Fruit fly (Drosophila melanogaster) whole organism, embryonic: ENCODE data around the gene Gorab.
A peak's percentile ranks its signal among the peaks of the same experiment; 100 is the strongest.

ENCODE experiments used
- Blimp-1 ChIP-seq: fragments of 200-800 bp; sonication (Bioruptor generic); optimal IDR thresholded peaks from 3 replicates; lab custom pipeline; 2018; ENCODE audit warnings: missing biosample characterization, missing genetic modification characterization, mild to moderate bottlenecking, moderate library complexity, missing genetic modification reagents
- CG10209 ChIP-seq: fragments of 200-800 bp; sonication (Bioruptor generic); optimal IDR thresholded peaks from 3 replicates; lab custom pipeline; 2017; ENCODE audit warnings: missing biosample characterization, mild to moderate bottlenecking, missing genetic modification characterization, missing genetic modification reagents
- CG10431 ChIP-seq: fragments of 200-800 bp; sonication (Bioruptor generic); optimal IDR thresholded peaks from 3 replicates; lab custom pipeline; 2018; ENCODE audit warnings: missing biosample characterization, mild to moderate bottlenecking, missing genetic modification characterization
- CG11696 ChIP-seq: fragments of 200-800 bp; sonication (Bioruptor generic); IDR thresholded peaks from 2 replicates; pipeline ENCODE4 v1.3.6; 2022; ENCODE audit warnings: missing biosample characterization, missing genetic modification characterization
- CG14050 ChIP-seq: fragments of 200-800 bp; sonication (Bioruptor generic); IDR thresholded peaks from 3 replicates; pipeline ENCODE4 v1.3.6; 2022; ENCODE audit warnings: missing biosample characterization, missing genetic modification characterization
- CG14860 ChIP-seq: fragments of 200-800 bp; sonication (Bioruptor generic); IDR thresholded peaks from 3 replicates; pipeline ENCODE4 v1.3.6; 2022; ENCODE audit warnings: missing biosample characterization, missing genetic modification characterization; ENCODE audit not compliant: partially characterized antibody
- CG17359 ChIP-seq: fragments of 200-800 bp; sonication (Bioruptor generic); optimal IDR thresholded peaks from 3 replicates; lab custom pipeline; 2018; ENCODE audit warnings: missing biosample characterization, mild to moderate bottlenecking, missing genetic modification characterization, moderate library complexity
- CG18619 ChIP-seq: fragments of 200-800 bp; sonication (Bioruptor generic); optimal IDR thresholded peaks from 3 replicates; lab custom pipeline; 2017; ENCODE audit warnings: missing biosample characterization, mild to moderate bottlenecking, missing genetic modification characterization
- CG2116 ChIP-seq: fragments of 200-800 bp; sonication (Bioruptor generic); optimal IDR thresholded peaks from 3 replicates; lab custom pipeline; 2018; ENCODE audit warnings: missing biosample characterization, mild to moderate bottlenecking, missing genetic modification characterization
- CG2202 ChIP-seq: fragments of 200-800 bp; sonication (Bioruptor generic); optimal IDR thresholded peaks from 2 replicates; lab custom pipeline; 2018; ENCODE audit warnings: missing biosample characterization, mild to moderate bottlenecking, missing genetic modification characterization
- CG2875 ChIP-seq: fragments of 200-800 bp; sonication (Bioruptor generic); optimal IDR thresholded peaks from 2 replicates; lab custom pipeline; 2017; ENCODE audit warnings: missing biosample characterization, mild to moderate bottlenecking, missing genetic modification characterization, missing genetic modification reagents
- CG30403 ChIP-seq: fragments of 200-800 bp; sonication (Bioruptor generic); optimal IDR thresholded peaks from 3 replicates; lab custom pipeline; 2016; ENCODE audit warnings: missing biosample characterization, missing genetic modification characterization
- CG31388 ChIP-seq: fragments of 200-800 bp; sonication (Bioruptor generic); optimal IDR thresholded peaks from 2 replicates; lab custom pipeline; 2016; ENCODE audit warnings: missing biosample characterization, missing genetic modification characterization
- CG3407 ChIP-seq: fragments of 200-800 bp; sonication (Bioruptor generic); optimal IDR thresholded peaks from 2 replicates; lab custom pipeline; 2018; ENCODE audit warnings: missing biosample characterization, mild to moderate bottlenecking, missing genetic modification characterization
- CG34376 ChIP-seq: fragments of 200-800 bp; sonication (Bioruptor generic); optimal IDR thresholded peaks from 2 replicates; lab custom pipeline; 2018; ENCODE audit warnings: missing biosample characterization, mild to moderate bottlenecking, missing genetic modification characterization
- CG4404 ChIP-seq: fragments of 200-800 bp; sonication (Bioruptor generic); IDR thresholded peaks from 2 replicates; pipeline ENCODE4 v1.3.6; 2022; ENCODE audit warnings: missing biosample characterization, missing genetic modification characterization
- CG6254 ChIP-seq: fragments of 200-800 bp; sonication (Bioruptor generic); optimal IDR thresholded peaks from 3 replicates; lab custom pipeline; 2017; ENCODE audit warnings: mild to moderate bottlenecking, missing biosample characterization, missing genetic modification reagents, missing genetic modification characterization
- CG7839 ChIP-seq: fragments of 200-800 bp; sonication (Bioruptor generic); optimal IDR thresholded peaks from 3 replicates; lab custom pipeline; 2018; ENCODE audit warnings: missing biosample characterization, mild to moderate bottlenecking, missing genetic modification characterization, moderate library complexity
- CG7963 ChIP-seq: fragments of 200-800 bp; sonication (Bioruptor generic); IDR thresholded peaks from 3 replicates; pipeline ENCODE4 v1.3.6; 2022; ENCODE audit warnings: missing biosample characterization, missing genetic modification characterization; ENCODE audit not compliant: partially characterized antibody
- CG8944 ChIP-seq: fragments of 200-800 bp; sonication (Bioruptor generic); optimal IDR thresholded peaks from 3 replicates; lab custom pipeline; 2016; ENCODE audit warnings: missing biosample characterization, missing genetic modification characterization
- CG9817 ChIP-seq: fragments of 200-800 bp; sonication (Bioruptor generic); optimal IDR thresholded peaks from 2 replicates; lab custom pipeline; 2018; ENCODE audit warnings: missing biosample characterization, mild to moderate bottlenecking, missing genetic modification characterization, moderate library complexity
- CkIIα-i1 ChIP-seq: fragments of 200-800 bp; sonication (Bioruptor generic); IDR thresholded peaks from 2 replicates; pipeline ENCODE4 v1.3.6; 2022; ENCODE audit warnings: missing biosample characterization, missing genetic modification characterization
- Dfd ChIP-seq, 2 experiments: fragments of >200 bp; optimal IDR thresholded peaks; 2 replicates each; lab custom pipeline; 2017; ENCODE audit warnings: missing biosample characterization in 2 of 2, missing genetic modification characterization in 2 of 2
- GATAe ChIP-seq: fragments of 200-800 bp; sonication (Bioruptor generic); conservative IDR thresholded peaks from 2 replicates; pipeline ENCODE4 v1.3.6; 2022; ENCODE audit warnings: missing biosample characterization, missing genetic modification characterization
- H15 ChIP-seq: fragments of 200-800 bp; sonication (Bioruptor generic); IDR thresholded peaks from 3 replicates; pipeline ENCODE4 v1.3.6; 2022; ENCODE audit warnings: missing biosample characterization, missing genetic modification characterization
- Max ChIP-seq: fragments of 200-800 bp; sonication (Bioruptor generic); optimal IDR thresholded peaks from 2 replicates; lab custom pipeline; 2016; ENCODE audit warnings: missing biosample characterization, mild to moderate bottlenecking, missing genetic modification characterization
- NC2α ChIP-seq: fragments of 200-800 bp; sonication (Bioruptor generic); optimal IDR thresholded peaks from 2 replicates; lab custom pipeline; 2016; ENCODE audit warnings: missing biosample characterization, missing genetic modification characterization
- Ravus ChIP-seq: fragments of 200-800 bp; sonication (Bioruptor generic); IDR thresholded peaks from 2 replicates; pipeline ENCODE4 v1.3.6; 2022; ENCODE audit warnings: missing biosample characterization, missing genetic modification characterization
- Trl ChIP-seq, 3 experiments: fragments of >200 bp in 2 of 3; fragments of 200-800 bp in 1 of 3; sonication (Bioruptor generic) in 1 of 3; optimal IDR thresholded peaks; 2 replicates in 1 of 3; 3 replicates in 2 of 3; lab custom pipeline; 2016 to 2017; ENCODE audit warnings: missing biosample characterization in 1 of 3, missing genetic modification characterization in 1 of 3
- abd-A ChIP-seq: fragments of 200-800 bp; sonication (Bioruptor generic); optimal IDR thresholded peaks from 3 replicates; lab custom pipeline; 2019; ENCODE audit warnings: missing biosample characterization, mild to moderate bottlenecking, missing genetic modification characterization, moderate library complexity
- bab2 ChIP-seq: fragments of 200-800 bp; sonication (Bioruptor generic); optimal IDR thresholded peaks from 2 replicates; lab custom pipeline; 2016; ENCODE audit warnings: missing biosample characterization, missing genetic modification characterization
- bcd ChIP-seq: fragments of 200-800 bp; sonication (Bioruptor generic); optimal IDR thresholded peaks from 2 replicates; lab custom pipeline; 2017; ENCODE audit warnings: missing biosample characterization, mild to moderate bottlenecking, missing genetic modification characterization
- cato ChIP-seq: fragments of 200-800 bp; sonication (Bioruptor generic); optimal IDR thresholded peaks from 2 replicates; lab custom pipeline; 2016; ENCODE audit warnings: missing biosample characterization, missing genetic modification characterization, borderline replicate concordance
- disco-r ChIP-seq: fragments of 200-800 bp; sonication (Bioruptor generic); optimal IDR thresholded peaks from 2 replicates; lab custom pipeline; 2016; ENCODE audit warnings: missing biosample characterization, missing genetic modification characterization
- dpn ChIP-seq, 2 experiments: fragments of 200-800 bp; sonication (Bioruptor generic); optimal IDR thresholded peaks; 3 replicates each; lab custom pipeline; 2016; ENCODE audit warnings: missing biosample characterization in 2 of 2, missing genetic modification characterization in 2 of 2
- gem ChIP-seq: fragments of 200-800 bp; sonication (Bioruptor generic); optimal IDR thresholded peaks from 2 replicates; lab custom pipeline; 2019; ENCODE audit warnings: missing biosample characterization, mild to moderate bottlenecking, missing genetic modification characterization, moderate library complexity
- grau ChIP-seq: fragments of 200-800 bp; optimal IDR thresholded peaks from 3 replicates; lab custom pipeline; 2019; ENCODE audit warnings: missing biosample characterization, mild to moderate bottlenecking, missing genetic modification characterization, moderate library complexity
- hb ChIP-seq: fragments of 200-800 bp; sonication (Bioruptor generic); IDR thresholded peaks from 3 replicates; pipeline ENCODE4 v1.3.6; 2022; ENCODE audit warnings: missing biosample characterization, missing genetic modification characterization; ENCODE audit not compliant: partially characterized antibody
- maf-S ChIP-seq: fragments of 200-800 bp; sonication (Bioruptor generic); optimal IDR thresholded peaks from 2 replicates; lab custom pipeline; 2016; ENCODE audit warnings: missing biosample characterization, missing genetic modification characterization
- nerfin-1 ChIP-seq: fragments of 200-800 bp; sonication (Bioruptor generic); optimal IDR thresholded peaks from 3 replicates; lab custom pipeline; 2019; ENCODE audit warnings: missing biosample characterization, mild to moderate bottlenecking, missing genetic modification characterization, moderate library complexity
- pan ChIP-seq, 4 experiments: fragments of >200 bp in 3 of 4; fragments of 200-800 bp in 1 of 4; sonication (Bioruptor generic) in 1 of 4; optimal IDR thresholded peaks in 3 of 4; IDR thresholded peaks in 1 of 4; 2 replicates each; pipeline versions ENCODE4 v1.3.6 to Lab custom; 2017 to 2022; ENCODE audit warnings: missing biosample characterization in 2 of 4, missing genetic modification characterization in 2 of 4, mixed read lengths in 1 of 4
- pho ChIP-seq: fragments of 200-800 bp; sonication (Bioruptor generic); optimal IDR thresholded peaks from 2 replicates; lab custom pipeline; 2016; ENCODE audit warnings: missing biosample characterization, missing genetic modification characterization
- phol ChIP-seq: fragments of 200-800 bp; sonication (Bioruptor generic); optimal IDR thresholded peaks from 3 replicates; lab custom pipeline; 2018; ENCODE audit warnings: missing biosample characterization, mild to moderate bottlenecking, missing genetic modification characterization, moderate library complexity
- repo ChIP-seq: fragments of 200-800 bp; sonication (Bioruptor generic); optimal IDR thresholded peaks from 2 replicates; lab custom pipeline; 2016; ENCODE audit warnings: missing biosample characterization, missing genetic modification characterization
- ro ChIP-seq: fragments of 200-800 bp; sonication (Bioruptor generic); IDR thresholded peaks from 2 replicates; pipeline ENCODE4 v1.3.6; 2022; ENCODE audit warnings: missing biosample characterization, missing genetic modification characterization
- scrt ChIP-seq: fragments of 200-800 bp; sonication (Bioruptor generic); optimal IDR thresholded peaks from 2 replicates; lab custom pipeline; 2018; ENCODE audit warnings: missing biosample characterization, mild to moderate bottlenecking, missing genetic modification characterization, moderate library complexity
- sob ChIP-seq: fragments of 200-800 bp; sonication (Bioruptor generic); IDR thresholded peaks from 2 replicates; pipeline ENCODE4 v1.3.6; 2022; ENCODE audit warnings: missing biosample characterization, missing genetic modification characterization
- sqz ChIP-seq: fragments of 200-800 bp; sonication (Bioruptor generic); optimal IDR thresholded peaks from 3 replicates; lab custom pipeline; 2018; ENCODE audit warnings: missing biosample characterization, mild to moderate bottlenecking, missing genetic modification characterization
- stwl ChIP-seq: fragments of 200-800 bp; sonication (Bioruptor generic); optimal IDR thresholded peaks from 3 replicates; lab custom pipeline; 2018; ENCODE audit warnings: missing biosample characterization, mild to moderate bottlenecking, missing genetic modification characterization, moderate library complexity

The Gorab gene

DNA sequence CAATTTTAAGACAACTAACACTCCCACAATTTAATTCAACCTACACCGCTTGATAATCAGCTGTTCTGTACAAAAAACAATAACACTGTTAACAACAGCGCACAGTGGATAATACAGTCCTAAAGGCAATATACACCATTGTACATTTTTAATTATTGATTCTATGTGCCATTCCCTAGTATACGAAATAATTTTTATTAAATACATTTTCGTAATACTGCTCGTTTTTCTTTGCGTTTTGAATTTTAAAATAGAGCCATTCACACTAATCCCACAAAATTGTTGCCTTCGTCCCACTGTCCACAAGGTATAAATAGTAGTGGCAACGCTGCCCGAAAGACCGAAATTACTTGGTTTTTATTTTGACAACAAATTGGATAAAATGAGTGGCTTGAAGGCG lies 4.9 kb upstream of the Gorab start, which contains the start of the genes Coq4 and CG32176 (continued):
- TF ChIP-seq CG2202 (tag; lab: Kevin White, UChicago), result peak; percentile 95
- TF ChIP-seq CG7839 (tag; lab: Kevin White, UChicago), result peak; percentile 98
- TF ChIP-seq pho, result peak; percentile 99
- TF ChIP-seq Dfd (GFP tag; optimal IDR thresholded peaks at IDR 0.05; lab: Kevin White, UChicago), result no peak
- peak; percentile 99 for TF ChIP-seq gem
- peak; percentile 90 for TF ChIP-seq CG6254 (GFP tag; lab: Kevin White, UChicago)
- no peak for TF ChIP-seq pan (optimal IDR thresholded peaks at IDR 0.05; lab: Kevin White, UChicago)
- TF ChIP-seq pan (GFP tag; optimal IDR thresholded peaks at IDR 0.05 in 1 of 2, IDR thresholded peaks at IDR 0.05 in 1 of 2), result peak in 1 of 2 experiments; percentile 99
- peak; percentile 96 for TF ChIP-seq CG31388 (GFP tag; lab: Kevin White, UChicago)
- TF ChIP-seq dpn (GFP tag; optimal IDR thresholded peaks at IDR 0.05; lab: Kevin White, UChicago), result peak; percentile 99
- TF ChIP-seq Trl (optimal IDR thresholded peaks at IDR 0.05; lab: Kevin White, UChicago), result no peak
- TF ChIP-seq Trl (GFP tag; optimal IDR thresholded peaks at IDR 0.05; lab: Kevin White, UChicago), result peak; percentile 99
- TF ChIP-seq CG11696 (GFP tag; lab: Robert Waterston, UW), result peak; percentile 87
- TF ChIP-seq maf-S (GFP tag; lab: Kevin White, UChicago), result peak; percentile 98
- TF ChIP-seq cato (GFP tag; lab: Kevin White, UChicago), result peak; percentile 96
- peak; percentile 99 for TF ChIP-seq CG30403 (GFP tag; lab: Kevin White, UChicago)
- TF ChIP-seq H15, result peak; percentile 98
- TF ChIP-seq CG2875 (GFP tag; lab: Kevin White, UChicago), result peak; percentile 93
- TF ChIP-seq CkIIα-i1 (GFP tag; lab: Robert Waterston, UW), result peak; percentile 84
- peak; percentile 98 for TF ChIP-seq CG17359 (tag; lab: Kevin White, UChicago)
- peak; percentile 80 for TF ChIP-seq GATAe (GFP tag; lab: Robert Waterston, UW)
- TF ChIP-seq phol (tag; lab: Kevin White, UChicago), result peak; percentile 97
- peak; percentile 93 for TF ChIP-seq CG34376 (GFP tag; lab: Kevin White, UChicago)
- peak; percentile 98 for TF ChIP-seq Max (GFP tag; lab: Kevin White, UChicago)
- peak; percentile 89 for TF ChIP-seq scrt (GFP tag; lab: Kevin White, UChicago)
- TF ChIP-seq Blimp-1 (GFP tag; lab: Kevin White, UChicago), result peak; percentile 96
- peak; percentile 94 for TF ChIP-seq nerfin-1 (tag; lab: Kevin White, UChicago)
- TF ChIP-seq bcd (GFP tag; lab: Kevin White, UChicago), result peak; percentile 98
- peak; percentile 94 for TF ChIP-seq Ravus (GFP tag; lab: Robert Waterston, UW)
- TF ChIP-seq CG18619 (GFP tag; lab: Kevin White, UChicago), result peak; percentile 96
- peak; percentile 80 for TF ChIP-seq CG7963
- peak; percentile 98 for TF ChIP-seq bab2 (GFP tag; lab: Kevin White, UChicago)
- TF ChIP-seq sqz (GFP tag; lab: Kevin White, UChicago), result peak; percentile 91
- peak; percentile 99 for TF ChIP-seq CG8944 (GFP tag; lab: Kevin White, UChicago)
- peak; percentile 96 for TF ChIP-seq disco-r (GFP tag; lab: Kevin White, UChicago)
- TF ChIP-seq stwl, result peak; percentile 78
- peak; percentile 97 for TF ChIP-seq CG14050 (GFP tag; lab: Robert Waterston, UW)
- peak; percentile 99 for TF ChIP-seq CG9817 (tag; lab: Kevin White, UChicago)
- TF ChIP-seq ro (GFP tag; lab: Robert Waterston, UW), result peak; percentile 95
- peak; percentile 93 for TF ChIP-seq CG3407 (GFP tag; lab: Kevin White, UChicago)
- TF ChIP-seq CG10209 (GFP tag; lab: Kevin White, UChicago), result peak; percentile 97
- peak; percentile 73 for TF ChIP-seq CG14860 (GFP tag; lab: Robert Waterston, UW)
- peak; percentile 92 for TF ChIP-seq CG10431 (GFP tag; lab: Kevin White, UChicago)
- TF ChIP-seq CG2116, result peak; percentile 88
- TF ChIP-seq abd-A (tag; lab: Kevin White, UChicago), result peak; percentile 78
- peak; percentile 96 for TF ChIP-seq CG4404 (GFP tag; lab: Robert Waterston, UW)
- peak; percentile 98 for TF ChIP-seq sob
- peak; percentile 97 for TF ChIP-seq grau (tag; lab: Kevin White, UChicago)
- peak; percentile 96 for TF ChIP-seq repo (GFP tag; lab: Kevin White, UChicago)
- peak; percentile 44; the same call in 1 of the 3 replicates for TF ChIP-seq hb (GFP tag; lab: Robert Waterston, UW)
- TF ChIP-seq NC2α (GFP tag; lab: Kevin White, UChicago), result peak; percentile 96
